Worm (Caenorhabditis elegans) whole organism, young adult: ENCODE data around the gene M02D8.6.

ENCODE experiments used
- B0261.1 ChIP-seq: sonication (generic microtip); optimal IDR thresholded peaks from 2 replicates; lab custom pipeline; 2016; ENCODE audit warnings: mild to moderate bottlenecking, missing genetic modification characterization, moderate library complexity, missing compliant biosample characterization
- C06A6.2 ChIP-seq: fragments of 200-800 bp; sonication (Bioruptor generic); conservative IDR thresholded peaks from 2 replicates; pipeline ENCODE4 v1.3.6; 2022; ENCODE audit warnings: missing genetic modification characterization, missing compliant biosample characterization
- F10E7.11 ChIP-seq: sonication (generic microtip); optimal IDR thresholded peaks from 2 replicates; lab custom pipeline; 2017; ENCODE audit warnings: mild to moderate bottlenecking, missing genetic modification characterization, moderate library complexity, missing compliant biosample characterization
- F37B4.10 ChIP-seq: fragments of 200-800 bp; sonication (Bioruptor generic); IDR thresholded peaks from 2 replicates; pipeline ENCODE4 v1.3.6; 2022; ENCODE audit warnings: missing genetic modification characterization, missing compliant biosample characterization
- F39B2.1 ChIP-seq: fragments of 200-800 bp; sonication (Bioruptor generic); IDR thresholded peaks from 2 replicates; pipeline ENCODE4 v1.3.6; 2022; ENCODE audit warnings: missing genetic modification reagents, missing genetic modification characterization, missing compliant biosample characterization
- F49E8.2 ChIP-seq: sonication (generic microtip); optimal IDR thresholded peaks from 3 replicates; lab custom pipeline; 2017; ENCODE audit warnings: missing genetic modification characterization, mild to moderate bottlenecking, missing compliant biosample characterization, antibody characterized with exemption, moderate library complexity; ENCODE audit not compliant: insufficient read depth
- K11D2.4 ChIP-seq: fragments of 200-800 bp; sonication (Bioruptor generic); IDR thresholded peaks from 2 replicates; pipeline ENCODE4 v1.3.6; 2022; ENCODE audit warnings: missing genetic modification reagents, missing genetic modification characterization, missing compliant biosample characterization
- K12H6.12 ChIP-seq: fragments of 200-800 bp; sonication (Bioruptor generic); optimal IDR thresholded peaks from 2 replicates; lab custom pipeline; 2018; ENCODE audit warnings: mild to moderate bottlenecking, missing genetic modification characterization, missing compliant biosample characterization
- Y53G8AR.9 ChIP-seq: fragments of 200-800 bp; sonication (Bioruptor generic); conservative IDR thresholded peaks from 2 replicates; pipeline ENCODE4 v1.3.6; 2022; ENCODE audit warnings: missing genetic modification reagents, missing genetic modification characterization, missing compliant biosample characterization
- Y79H2A.3 ChIP-seq: fragments of 200-800 bp; sonication (Bioruptor generic); conservative IDR thresholded peaks from 2 replicates; pipeline ENCODE4 v1.3.6; 2022; ENCODE audit warnings: missing genetic modification reagents, missing genetic modification characterization, missing compliant biosample characterization
- ama-1 ChIP-seq, 3 experiments: fragments of 150-350 bp in 1 of 3; sonication (generic microtip) in 2 of 3; optimal IDR thresholded peaks; 2 replicates each; lab custom pipeline; 2014 to 2018; ENCODE audit warnings: missing biosample characterization in 2 of 3, missing genetic modification characterization in 2 of 3, missing genetic modification reagents in 2 of 3
- athp-1 ChIP-seq: sonication (generic microtip); optimal IDR thresholded peaks from 2 replicates; lab custom pipeline; 2017; ENCODE audit warnings: mild to moderate bottlenecking, missing genetic modification characterization, missing compliant biosample characterization
- attf-5 ChIP-seq: fragments of 200-800 bp; sonication (Bioruptor generic); optimal IDR thresholded peaks from 2 replicates; lab custom pipeline; 2018; ENCODE audit warnings: mild to moderate bottlenecking, missing genetic modification characterization, missing compliant biosample characterization
- dpff-1 ChIP-seq: sonication (generic microtip); optimal IDR thresholded peaks from 2 replicates; lab custom pipeline; 2017; ENCODE audit warnings: mild to moderate bottlenecking, missing genetic modification characterization, missing compliant biosample characterization
- egl-44 ChIP-seq: fragments of 200-800 bp; sonication (Bioruptor generic); IDR thresholded peaks from 2 replicates; pipeline ENCODE4 v1.3.6; 2022; ENCODE audit warnings: missing genetic modification reagents, missing genetic modification characterization, missing compliant biosample characterization
- hrde-1 ChIP-seq: sonication (generic microtip); optimal IDR thresholded peaks from 2 replicates; lab custom pipeline; 2016; ENCODE audit warnings: missing genetic modification characterization, mild to moderate bottlenecking, missing compliant biosample characterization, moderate library complexity, missing genotype, missing genetic modification reagents, borderline replicate concordance
- lin-35 ChIP-seq, 3 experiments: fragments of 150-350 bp in 2 of 3; sonication (generic microtip) in 1 of 3; optimal IDR thresholded peaks; 2 replicates each; lab custom pipeline; 2014 to 2018; ENCODE audit warnings: missing biosample characterization in 3 of 3, missing genetic modification characterization in 3 of 3, missing genetic modification reagents in 3 of 3
- lir-1 ChIP-seq: fragments of 200-800 bp; sonication (Bioruptor generic); conservative IDR thresholded peaks from 2 replicates; pipeline ENCODE4 v1.3.6; 2022; ENCODE audit warnings: missing genetic modification reagents, missing genetic modification characterization, missing compliant biosample characterization
- madf-10 ChIP-seq: sonication (generic microtip); optimal IDR thresholded peaks from 2 replicates; lab custom pipeline; 2016; ENCODE audit warnings: mild to moderate bottlenecking, missing genetic modification characterization, missing compliant biosample characterization
- madf-3 ChIP-seq: fragments of 200-800 bp; sonication (Bioruptor generic); IDR thresholded peaks from 2 replicates; pipeline ENCODE4 v1.3.6; 2022; ENCODE audit warnings: missing genetic modification reagents, missing genetic modification characterization, missing compliant biosample characterization
- madf-8 ChIP-seq: fragments of 200-800 bp; sonication (Bioruptor generic); conservative IDR thresholded peaks from 2 replicates; pipeline ENCODE4 v1.3.6; 2022; ENCODE audit warnings: missing genetic modification reagents, missing genetic modification characterization, missing compliant biosample characterization
- nfya-1 ChIP-seq: sonication (generic microtip); optimal IDR thresholded peaks from 2 replicates; lab custom pipeline; 2017; ENCODE audit warnings: antibody characterized with exemption, missing compliant biosample characterization, missing genetic modification characterization, borderline replicate concordance; ENCODE audit not compliant: insufficient read depth
- nhr-27 ChIP-seq: fragments of 200-800 bp; sonication (Bioruptor generic); optimal IDR thresholded peaks from 2 replicates; lab custom pipeline; 2018; ENCODE audit warnings: mild to moderate bottlenecking, missing genetic modification characterization, moderate library complexity, missing compliant biosample characterization
- nhr-90 ChIP-seq: sonication (generic microtip); optimal IDR thresholded peaks from 2 replicates; lab custom pipeline; 2016; ENCODE audit warnings: missing genotype, mild to moderate bottlenecking, missing genetic modification characterization, missing compliant biosample characterization
- snpc-1.1 ChIP-seq: sonication (generic microtip); optimal IDR thresholded peaks from 2 replicates; lab custom pipeline; 2017; ENCODE audit warnings: missing genetic modification characterization, mild to moderate bottlenecking, missing compliant biosample characterization, antibody characterized with exemption, moderate library complexity, missing genotype, missing genetic modification reagents; ENCODE audit not compliant: insufficient read depth
- snpc-3.4 ChIP-seq: sonication (generic microtip); optimal IDR thresholded peaks from 2 replicates; lab custom pipeline; 2017; ENCODE audit warnings: missing genetic modification characterization, mild to moderate bottlenecking, missing compliant biosample characterization, antibody characterized with exemption, moderate library complexity, missing genotype, missing genetic modification reagents
- snpc-4 ChIP-seq, 5 experiments: fragments of 150-350 bp in 1 of 5; sonication (generic microtip) in 4 of 5; optimal IDR thresholded peaks; 2 replicates each; lab custom pipeline; 2014 to 2018; ENCODE audit warnings: missing genetic modification characterization in 5 of 5, missing biosample characterization in 3 of 5, antibody characterized with exemption in 2 of 5, mild to moderate bottlenecking in 2 of 5, missing compliant biosample characterization in 2 of 5, missing genotype in 2 of 5, moderate library complexity in 2 of 5, missing genetic modification reagents in 1 of 5
- zim-3 ChIP-seq: sonication (generic microtip); optimal IDR thresholded peaks from 2 replicates; lab custom pipeline; 2017; ENCODE audit warnings: mild to moderate bottlenecking, missing genetic modification characterization, moderate library complexity, missing compliant biosample characterization
- ztf-22 ChIP-seq: fragments of 200-800 bp; sonication (Bioruptor generic); optimal IDR thresholded peaks from 2 replicates; lab custom pipeline; 2018; ENCODE audit warnings: mild to moderate bottlenecking, missing genetic modification characterization, moderate library complexity, missing compliant biosample characterization
- ztf-25 ChIP-seq: fragments of 200-800 bp; sonication (Bioruptor generic); IDR thresholded peaks from 2 replicates; pipeline ENCODE4 v1.3.6; 2022; ENCODE audit warnings: missing genetic modification reagents, missing genetic modification characterization, missing compliant biosample characterization
- ztf-26 ChIP-seq: sonication (generic microtip); optimal IDR thresholded peaks from 2 replicates; lab custom pipeline; 2017; ENCODE audit warnings: missing genetic modification characterization, missing compliant biosample characterization
- ztf-28 ChIP-seq: fragments of 200-800 bp; sonication (Bioruptor generic); IDR thresholded peaks from 2 replicates; pipeline ENCODE4 v1.3.6; 2022; ENCODE audit warnings: missing genetic modification reagents, missing genetic modification characterization, missing compliant biosample characterization
- ztf-3 ChIP-seq: fragments of 200-800 bp; sonication (Bioruptor generic); optimal IDR thresholded peaks from 2 replicates; lab custom pipeline; 2018; ENCODE audit warnings: mild to moderate bottlenecking, missing genetic modification characterization, missing compliant biosample characterization

M02D8.6 gene

ce11 chrX:8708053-8708452 lies 23.7 kb downstream of the M02D8.6 start, which contains the start of gene F53A9.3:
F53A9.3 (plus strand) TSS chrX:8708353.
- no peak for TF ChIP-seq K12H6.12

ce11 chrX:8704830-8705229 lies 26.9 kb downstream of the M02D8.6 start:
- TF ChIP-seq F39B2.1 (GFP tag; lab: Robert Waterston, UW) (no peak), lin-35 (GFP tag; optimal IDR thresholded peaks at IDR 0.05; lab: Kevin White, UChicago) (no peak), lir-1 (GFP tag; lab: Robert Waterston, UW) (no peak), dpff-1 (tag; lab: Kevin White, UChicago) (no peak), nhr-27 (no peak), ztf-22 (GFP tag; lab: Kevin White, UChicago) (no peak), F49E8.2 (no peak), F10E7.11 (tag; lab: Kevin White, UChicago) (no peak), Y53G8AR.9 (GFP tag; lab: Robert Waterston, UW) (no peak), ztf-28 (GFP tag; lab: Robert Waterston, UW) (no peak), hrde-1 (no peak), ama-1 (optimal IDR thresholded peaks at IDR 0.05; lab: Kevin White, UChicago) (no peak), ama-1 (GFP tag; optimal IDR thresholded peaks at IDR 0.05; lab: Kevin White, UChicago) (no peak), zim-3 (tag; lab: Kevin White, UChicago) (no peak), ztf-3 (no peak), attf-5 (no peak), egl-44 (GFP tag; lab: Robert Waterston, UW) (no peak), C06A6.2 (GFP tag; lab: Robert Waterston, UW) (no peak), K11D2.4 (GFP tag; lab: Robert Waterston, UW) (no peak), athp-1 (tag; lab: Kevin White, UChicago) (no peak), ztf-26 (tag; lab: Kevin White, UChicago) (no peak)
- TF ChIP-seq, all 124 proteins: peak for 0

ce11 chrX:8703664-8704356 lies 27.9 kb downstream of the M02D8.6 start, which contains the start of gene jbts-14:
jbts-14 (plus strand) TSS chrX:8704306.
- TF ChIP-seq snpc-1.1 (tag; lab: Kevin White, UChicago) (peak; percentile 86), snpc-4 (GFP tag; optimal IDR thresholded peaks at IDR 0.05; lab: Kevin White, UChicago) (peak; percentile 63), snpc-4 (tag; optimal IDR thresholded peaks at IDR 0.05; lab: Kevin White, UChicago) (peak in 2 of 4 experiments; percentile 80 to 90), madf-3 (GFP tag; lab: Robert Waterston, UW) (no peak), snpc-3.4 (tag; lab: Kevin White, UChicago) (peak; percentile 30), nfya-1 (no peak)

- no peak for TF ChIP-seq B0261.1 (tag; lab: Kevin White, UChicago)
- no peak for TF ChIP-seq F37B4.10 (GFP tag; lab: Robert Waterston, UW)
- TF ChIP-seq madf-8 (GFP tag; lab: Robert Waterston, UW), result no peak
- no peak for TF ChIP-seq madf-10
- TF ChIP-seq C06A6.2 (GFP tag; lab: Robert Waterston, UW), result no peak
- no peak for TF ChIP-seq nhr-90 (tag; lab: Kevin White, UChicago)
- TF ChIP-seq ztf-25 (GFP tag; lab: Robert Waterston, UW), result no peak
- TF ChIP-seq Y79H2A.3 (GFP tag; lab: Robert Waterston, UW), result no peak
Observed at ce11 chrX:8697517-8697916, 34.2 kb downstream of the M02D8.6 start, which contains the start of gene frpr-8. frpr-8 (plus strand) TSS chrX:8697817.
